Worm (Caenorhabditis elegans) whole organism, midembryonic: Measurements from ENCODE around the gene F23D12.1.

Experiments used
- cog-1 ChIP-seq: sonication (generic microtip); optimal IDR thresholded peaks from 2 replicates; lab custom pipeline; 2016; ENCODE audit warnings: missing genetic modification characterization, missing compliant biosample characterization
- flt-1 ChIP-seq: fragments of 200-800 bp; sonication (Bioruptor generic); IDR thresholded peaks from 2 replicates; pipeline ENCODE4 v1.3.6; 2022; ENCODE audit warnings: missing genetic modification characterization, missing compliant biosample characterization
- klf-2 ChIP-seq: fragments of 200-800 bp; sonication (Bioruptor generic); conservative IDR thresholded peaks from 2 replicates; pipeline ENCODE4 v1.3.6; 2022; ENCODE audit warnings: missing genetic modification reagents, missing genetic modification characterization, missing compliant biosample characterization
- med-1 ChIP-seq: sonication (generic microtip); optimal IDR thresholded peaks from 2 replicates; lab custom pipeline; 2017; ENCODE audit warnings: missing genetic modification characterization, mild to moderate bottlenecking, missing compliant biosample characterization, antibody characterized with exemption, missing genetic modification reagents; ENCODE audit not compliant: insufficient read depth
- tab-1 ChIP-seq: fragments of 200-800 bp; sonication (Bioruptor generic); IDR thresholded peaks from 2 replicates; pipeline ENCODE4 v1.3.6; 2022; ENCODE audit warnings: missing genetic modification characterization, missing compliant biosample characterization
- ztf-29 ChIP-seq: fragments of 200-800 bp; sonication (Bioruptor generic); IDR thresholded peaks from 2 replicates; pipeline ENCODE4 v1.3.6; 2022; ENCODE audit warnings: missing genetic modification reagents, missing genetic modification characterization, missing compliant biosample characterization

ce11 chrX:14453735-14454134 is 25.8 kb upstream of the F23D12.1 start, which contains the start of gene F23D12.7:
- no peak for TF ChIP-seq med-1
- no peak for TF ChIP-seq tab-1
- no peak for TF ChIP-seq cog-1 (tag; lab: Kevin White, UChicago)
- no peak for TF ChIP-seq flt-1 (GFP tag; lab: Robert Waterston, UW)
- TF ChIP-seq klf-2, result no peak
- TF ChIP-seq ztf-29 (GFP tag; lab: Robert Waterston, UW), result no peak
